Worm (Caenorhabditis elegans) whole organism, young adult: ENCODE measurements around the gene srj-10.

Experiments
- F23B12.7 ChIP-seq: sonication (generic microtip); optimal IDR thresholded peaks from 2 replicates; lab custom pipeline; 2017; ENCODE audit warnings: missing genetic modification characterization, mild to moderate bottlenecking, missing compliant biosample characterization, antibody characterized with exemption, moderate library complexity; ENCODE audit not compliant: insufficient read depth
- him-1 ChIP-seq: sonication (generic microtip); optimal IDR thresholded peaks from 2 replicates; lab custom pipeline; 2016; ENCODE audit warnings: missing genotype, missing genetic modification reagents, missing genetic modification characterization, missing compliant biosample characterization
- zim-3 ChIP-seq: sonication (generic microtip); optimal IDR thresholded peaks from 2 replicates; lab custom pipeline; 2017; ENCODE audit warnings: mild to moderate bottlenecking, missing genetic modification characterization, moderate library complexity, missing compliant biosample characterization

ce11 chrV:16071167-16071566 lies 2.6 kb downstream of the srj-10 start, which contains the start of gene nhr-176:
- TF ChIP-seq him-1 (tag; lab: Kevin White, UChicago) (no peak), zim-3 (tag; lab: Kevin White, UChicago) (no peak), F23B12.7 (tag; lab: Kevin White, UChicago) (no peak)
